Fruit fly (Drosophila melanogaster): ENCODE results near the gene CG1792.

CG1792 gene

DNA sequence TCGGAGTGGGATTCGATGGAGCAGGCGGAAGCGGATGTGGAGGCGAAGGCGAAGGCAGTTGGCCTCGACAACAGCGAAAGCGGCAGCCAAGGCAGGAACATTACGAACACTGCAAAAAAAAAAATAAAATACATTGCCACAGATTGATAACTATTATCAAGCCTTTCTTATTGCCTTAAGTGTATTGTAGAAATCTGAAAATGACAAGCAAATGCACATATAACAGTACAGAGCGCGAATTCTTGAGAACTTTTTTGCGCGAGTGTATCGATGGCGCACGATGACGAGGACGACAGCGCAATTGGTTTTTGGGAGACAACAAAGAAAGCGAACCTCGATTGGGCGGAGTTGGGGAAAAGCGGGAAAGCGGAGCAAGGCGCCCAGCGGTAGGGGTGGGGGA, 14.3 kb downstream of the CG1792 start (continued):
- no peak for TF ChIP-seq CG18764 (GFP tag; optimal IDR thresholded peaks at IDR 0.05)
- no peak for TF ChIP-seq vnd (GFP tag; IDR thresholded peaks at IDR 0.05; ENCODE audit: partially characterized antibody)
- no peak for TF ChIP-seq chn (GFP tag; optimal IDR thresholded peaks at IDR 0.05)
- TF ChIP-seq CG1024 (GFP tag; IDR thresholded peaks at IDR 0.05), result no peak
- peak; percentile 46; the same call in 1 of the 3 replicates for TF ChIP-seq dysf (GFP tag; IDR thresholded peaks at IDR 0.05)
- TF ChIP-seq h (optimal IDR thresholded peaks at IDR 0.05), result no peak
- no peak for TF ChIP-seq tin (GFP tag; optimal IDR thresholded peaks at IDR 0.05)
- no peak for TF ChIP-seq fru (optimal IDR thresholded peaks at IDR 0.05)
- TF ChIP-seq D19A (tag; optimal IDR thresholded peaks at IDR 0.05), result no peak
- no peak for TF ChIP-seq sim (GFP tag; IDR thresholded peaks at IDR 0.05)
- no peak for TF ChIP-seq Bgb (GFP tag; IDR thresholded peaks at IDR 0.05; ENCODE audit: partially characterized antibody)
- TF ChIP-seq CG13894 (tag; optimal IDR thresholded peaks at IDR 0.05), result peak; percentile 1
- TF ChIP-seq CG18599 (GFP tag; optimal IDR thresholded peaks at IDR 0.05), result peak; percentile 70
- peak; percentile 20 for TF ChIP-seq CG7556 (GFP tag; optimal IDR thresholded peaks at IDR 0.05)
- no peak for TF ChIP-seq ind (GFP tag; optimal IDR thresholded peaks at IDR 0.05)
- no peak for TF ChIP-seq Aef1 (GFP tag; IDR thresholded peaks at IDR 0.05)
- no peak for TF ChIP-seq fd3F (GFP tag; optimal IDR thresholded peaks at IDR 0.05)
- no peak for TF ChIP-seq CG17829 (tag; optimal IDR thresholded peaks at IDR 0.05)
- peak; percentile 34 for TF ChIP-seq lilli (GFP tag; optimal IDR thresholded peaks at IDR 0.05)
- no peak for TF ChIP-seq CG7372 (GFP tag; IDR thresholded peaks at IDR 0.05)
- no peak for TF ChIP-seq CG9817 (tag; optimal IDR thresholded peaks at IDR 0.05)
- no peak for TF ChIP-seq CG18476 (GFP tag; optimal IDR thresholded peaks at IDR 0.05)
- TF ChIP-seq CG3847 (GFP tag; IDR thresholded peaks at IDR 0.05), result peak; percentile 42; the same call in 1 of the 2 replicates
- no peak for TF ChIP-seq zf30C (GFP tag; optimal IDR thresholded peaks at IDR 0.05)
- no peak for TF ChIP-seq Dek (tag; optimal IDR thresholded peaks at IDR 0.05)
- TF ChIP-seq chm (GFP tag; IDR thresholded peaks at IDR 0.05), result no peak
- peak; percentile 3 for TF ChIP-seq Hsf (GFP tag; optimal IDR thresholded peaks at IDR 0.05)
- TF ChIP-seq CG12236 (GFP tag; optimal IDR thresholded peaks at IDR 0.05), result no peak
- TF ChIP-seq CG17328 (GFP tag; IDR thresholded peaks at IDR 0.05), result 0 out of 2 replicates have a peak, but pooled peaks have one; percentile 20
- peak; percentile 39 for TF ChIP-seq Hand (GFP tag; optimal IDR thresholded peaks at IDR 0.05)
- peak; percentile 37 for TF ChIP-seq Fer1 (GFP tag; optimal IDR thresholded peaks at IDR 0.05)
- no peak for TF ChIP-seq stc (GFP tag; IDR thresholded peaks at IDR 0.05)
- no peak for TF ChIP-seq shn (GFP tag; optimal IDR thresholded peaks at IDR 0.05)
- TF ChIP-seq repo (GFP tag; optimal IDR thresholded peaks at IDR 0.05), result no peak
- TF ChIP-seq ken (GFP tag; IDR thresholded peaks at IDR 0.05), result no peak
- TF ChIP-seq Sox100B (GFP tag; optimal IDR thresholded peaks at IDR 0.05), result no peak
- TF ChIP-seq zfh2 (GFP tag; optimal IDR thresholded peaks at IDR 0.05), result no peak
- TF ChIP-seq CG5180 (GFP tag; optimal IDR thresholded peaks at IDR 0.05), result no peak
- no peak for TF ChIP-seq CG17568 (GFP tag; optimal IDR thresholded peaks at IDR 0.05)
- TF ChIP-seq CG15269 (tag; optimal IDR thresholded peaks at IDR 0.05), result peak; percentile 29
- TF ChIP-seq Stat92E (GFP tag; optimal IDR thresholded peaks at IDR 0.05), result no peak
- TF ChIP-seq Dbx (GFP tag; IDR thresholded peaks at IDR 0.05), result peak; percentile 38; the same call in 1 of the 3 replicates
- no peak for TF ChIP-seq prd (optimal IDR thresholded peaks at IDR 0.05)
- 0 out of 3 replicates have a peak, but pooled peaks have one; percentile 30 for TF ChIP-seq prd (GFP tag; IDR thresholded peaks at IDR 0.05)
- TF ChIP-seq Ptx1 (GFP tag; IDR thresholded peaks at IDR 0.05), result peak; percentile 27
- TF ChIP-seq CG3163 (GFP tag; optimal IDR thresholded peaks at IDR 0.05), result no peak
- no peak for TF ChIP-seq Lpt (GFP tag; optimal IDR thresholded peaks at IDR 0.05)
- peak; percentile 25 for TF ChIP-seq Meics (GFP tag; optimal IDR thresholded peaks at IDR 0.05)
- no peak for TF ChIP-seq fd102C (GFP tag; optimal IDR thresholded peaks at IDR 0.05)
- no peak for TF ChIP-seq CG11695 (GFP tag; IDR thresholded peaks at IDR 0.05)
- peak; percentile 50 for TF ChIP-seq lmd (GFP tag; IDR thresholded peaks at IDR 0.05)
- peak; percentile 27 for TF ChIP-seq Xbp1 (GFP tag; optimal IDR thresholded peaks at IDR 0.05)
- no peak for TF ChIP-seq gro (GFP tag; optimal IDR thresholded peaks at IDR 0.05)

All from whole organism, embryonic.